Fruit fly (Drosophila melanogaster) whole organism, embryonic: ENCODE measurements around the gene CG17127.

ENCODE experiments used
- Abd-B ChIP-seq: fragments of 200-800 bp; sonication (Bioruptor generic); optimal IDR thresholded peaks from 2 replicates; lab custom pipeline; 2018; ENCODE audit warnings: missing biosample characterization, mild to moderate bottlenecking, missing genetic modification characterization, moderate library complexity
- CG10321 ChIP-seq: fragments of 200-800 bp; sonication (Bioruptor generic); IDR thresholded peaks from 2 replicates; pipeline ENCODE4 v1.3.6; 2022; ENCODE audit warnings: missing biosample characterization, missing genetic modification characterization
- CG10959 ChIP-seq: fragments of 200-800 bp; sonication (Bioruptor generic); IDR thresholded peaks from 2 replicates; pipeline ENCODE4 v1.3.6; 2022; ENCODE audit warnings: missing biosample characterization, missing genetic modification characterization
- CG12769 ChIP-seq: fragments of 200-800 bp; sonication (Bioruptor generic); optimal IDR thresholded peaks from 2 replicates; lab custom pipeline; 2019; ENCODE audit warnings: missing biosample characterization, mild to moderate bottlenecking, missing genetic modification characterization, moderate library complexity
- CG1602 ChIP-seq: fragments of 200-800 bp; sonication (Bioruptor generic); optimal IDR thresholded peaks from 3 replicates; lab custom pipeline; 2016; ENCODE audit warnings: missing biosample characterization, missing genetic modification characterization
- CG16779 ChIP-seq: fragments of 200-800 bp; sonication (Bioruptor generic); IDR thresholded peaks from 2 replicates; pipeline ENCODE4 v1.3.6; 2022; ENCODE audit warnings: missing biosample characterization, missing genetic modification characterization
- CG1792 ChIP-seq: fragments of 200-800 bp; sonication (Bioruptor generic); optimal IDR thresholded peaks from 2 replicates; lab custom pipeline; 2016; ENCODE audit warnings: missing biosample characterization, missing genetic modification characterization
- CG18619 ChIP-seq: fragments of 200-800 bp; sonication (Bioruptor generic); optimal IDR thresholded peaks from 3 replicates; lab custom pipeline; 2017; ENCODE audit warnings: missing biosample characterization, mild to moderate bottlenecking, missing genetic modification characterization
- CG2120 ChIP-seq: fragments of 200-800 bp; sonication (Bioruptor generic); optimal IDR thresholded peaks from 3 replicates; lab custom pipeline; 2016; ENCODE audit warnings: missing biosample characterization, missing genetic modification characterization
- CG2129 ChIP-seq: fragments of 200-800 bp; sonication (Bioruptor generic); IDR thresholded peaks from 2 replicates; pipeline ENCODE4 v1.3.6; 2022; ENCODE audit warnings: missing biosample characterization, missing genetic modification characterization; ENCODE audit not compliant: partially characterized antibody
- CG3065 ChIP-seq: fragments of 200-800 bp; sonication (Bioruptor generic); optimal IDR thresholded peaks from 2 replicates; lab custom pipeline; 2016; ENCODE audit warnings: missing biosample characterization, missing genetic modification characterization
- CG31388 ChIP-seq: fragments of 200-800 bp; sonication (Bioruptor generic); optimal IDR thresholded peaks from 2 replicates; lab custom pipeline; 2016; ENCODE audit warnings: missing biosample characterization, missing genetic modification characterization
- CG4424 ChIP-seq: fragments of 200-800 bp; sonication (Bioruptor generic); optimal IDR thresholded peaks from 3 replicates; lab custom pipeline; 2016; ENCODE audit warnings: missing biosample characterization, missing genetic modification characterization
- CG6813 ChIP-seq: fragments of 200-800 bp; sonication (Bioruptor generic); optimal IDR thresholded peaks from 2 replicates; lab custom pipeline; 2017; ENCODE audit warnings: missing biosample characterization, missing genetic modification characterization, mild to moderate bottlenecking, moderate library complexity, missing genetic modification reagents
- CG7556 ChIP-seq: fragments of 200-800 bp; sonication (Bioruptor generic); optimal IDR thresholded peaks from 2 replicates; lab custom pipeline; 2017; ENCODE audit warnings: missing biosample characterization, mild to moderate bottlenecking, missing genetic modification characterization
- CG9797 ChIP-seq: fragments of 200-800 bp; sonication (Bioruptor generic); optimal IDR thresholded peaks from 3 replicates; lab custom pipeline; 2018; ENCODE audit warnings: missing biosample characterization, mild to moderate bottlenecking, missing genetic modification characterization
- CrebB ChIP-seq: fragments of 200-800 bp; sonication (Bioruptor generic); optimal IDR thresholded peaks from 3 replicates; lab custom pipeline; 2018; ENCODE audit warnings: missing biosample characterization, mild to moderate bottlenecking, missing genetic modification characterization
- Dip2 ChIP-seq: fragments of 200-800 bp; sonication (Bioruptor generic); IDR thresholded peaks from 2 replicates; pipeline ENCODE4 v1.3.6; 2022; ENCODE audit warnings: missing biosample characterization, missing genetic modification characterization
- Drgx ChIP-seq: fragments of 200-800 bp; sonication (Bioruptor generic); IDR thresholded peaks from 2 replicates; pipeline ENCODE4 v1.3.6; 2022; ENCODE audit warnings: missing biosample characterization, missing genetic modification characterization
- E2f2 ChIP-seq: fragments of 200-800 bp; sonication (Bioruptor generic); IDR thresholded peaks from 2 replicates; pipeline ENCODE4 v1.3.6; 2022; ENCODE audit warnings: missing biosample characterization, missing genetic modification characterization
- Fer3 ChIP-seq: fragments of 200-800 bp; sonication (Bioruptor generic); optimal IDR thresholded peaks from 2 replicates; lab custom pipeline; 2018; ENCODE audit warnings: missing biosample characterization, mild to moderate bottlenecking, missing genetic modification characterization, moderate library complexity
- HHEX ChIP-seq: fragments of 200-800 bp; sonication (Bioruptor generic); optimal IDR thresholded peaks from 3 replicates; lab custom pipeline; 2017; ENCODE audit warnings: missing biosample characterization, mild to moderate bottlenecking, missing genetic modification characterization, missing genetic modification reagents
- HLH3B ChIP-seq: fragments of 200-800 bp; sonication (Bioruptor generic); IDR thresholded peaks from 2 replicates; pipeline ENCODE4 v1.3.6; 2022; ENCODE audit warnings: missing biosample characterization, missing genetic modification characterization
- Hmr ChIP-seq: fragments of 200-800 bp; sonication (Bioruptor generic); optimal IDR thresholded peaks from 3 replicates; lab custom pipeline; 2017; ENCODE audit warnings: mild to moderate bottlenecking, missing biosample characterization, missing genetic modification reagents, missing genetic modification characterization
- Hr51 ChIP-seq, 2 experiments: fragments of 200-800 bp; sonication (Bioruptor generic); optimal IDR thresholded peaks; 2 replicates in 1 of 2; 3 replicates in 1 of 2; lab custom pipeline; 2016 to 2018; ENCODE audit warnings: missing biosample characterization in 2 of 2, missing genetic modification characterization in 2 of 2, mild to moderate bottlenecking in 1 of 2, moderate library complexity in 1 of 2
- Jarid2 ChIP-seq: fragments of 200-800 bp; sonication (Bioruptor generic); optimal IDR thresholded peaks from 3 replicates; lab custom pipeline; 2017; ENCODE audit warnings: mild to moderate bottlenecking, missing biosample characterization, missing genetic modification reagents, missing genetic modification characterization
- Myb ChIP-seq: fragments of 200-800 bp; sonication (Bioruptor generic); optimal IDR thresholded peaks from 2 replicates; lab custom pipeline; 2016; ENCODE audit warnings: missing biosample characterization, missing genetic modification characterization
- NC2α ChIP-seq: fragments of 200-800 bp; sonication (Bioruptor generic); optimal IDR thresholded peaks from 2 replicates; lab custom pipeline; 2016; ENCODE audit warnings: missing biosample characterization, missing genetic modification characterization
- NfI ChIP-seq: fragments of 200-800 bp; sonication (Bioruptor generic); optimal IDR thresholded peaks from 3 replicates; lab custom pipeline; 2018; ENCODE audit warnings: missing biosample characterization, mild to moderate bottlenecking, missing genetic modification characterization, moderate library complexity
- PHDP ChIP-seq: fragments of 200-800 bp; sonication (Bioruptor generic); optimal IDR thresholded peaks from 3 replicates; lab custom pipeline; 2018; ENCODE audit warnings: missing biosample characterization, mild to moderate bottlenecking, missing genetic modification characterization, moderate library complexity
- Scr ChIP-seq: fragments of 200-800 bp; sonication (Bioruptor generic); IDR thresholded peaks from 2 replicates; pipeline ENCODE4 v1.3.6; 2022; ENCODE audit warnings: missing biosample characterization, missing genetic modification characterization; ENCODE audit not compliant: partially characterized antibody
- Side ChIP-seq: fragments of 200-800 bp; sonication (Bioruptor generic); optimal IDR thresholded peaks from 2 replicates; lab custom pipeline; 2016; ENCODE audit warnings: missing biosample characterization, missing genetic modification characterization
- Six4 ChIP-seq: fragments of 200-800 bp; sonication (Bioruptor generic); optimal IDR thresholded peaks from 2 replicates; lab custom pipeline; 2016; ENCODE audit warnings: missing biosample characterization, missing genetic modification characterization
- Xbp1 ChIP-seq: fragments of 200-800 bp; sonication (Bioruptor generic); optimal IDR thresholded peaks from 3 replicates; lab custom pipeline; 2016; ENCODE audit warnings: missing biosample characterization, mild to moderate bottlenecking, missing genetic modification characterization
- abd-A ChIP-seq: fragments of 200-800 bp; sonication (Bioruptor generic); optimal IDR thresholded peaks from 3 replicates; lab custom pipeline; 2019; ENCODE audit warnings: missing biosample characterization, mild to moderate bottlenecking, missing genetic modification characterization, moderate library complexity
- aop ChIP-seq: fragments of 200-800 bp; sonication (Bioruptor generic); IDR thresholded peaks from 2 replicates; pipeline ENCODE4 v1.3.6; 2022; ENCODE audit warnings: missing biosample characterization, missing genetic modification characterization
- btn ChIP-seq: fragments of 200-800 bp; sonication (Bioruptor generic); optimal IDR thresholded peaks from 2 replicates; lab custom pipeline; 2016; ENCODE audit warnings: missing biosample characterization, missing genetic modification characterization
- gro ChIP-seq: fragments of 200-800 bp; sonication (Bioruptor generic); optimal IDR thresholded peaks from 2 replicates; lab custom pipeline; 2016; ENCODE audit warnings: missing biosample characterization, missing genetic modification characterization
- hb ChIP-seq: fragments of 200-800 bp; sonication (Bioruptor generic); IDR thresholded peaks from 3 replicates; pipeline ENCODE4 v1.3.6; 2022; ENCODE audit warnings: missing biosample characterization, missing genetic modification characterization; ENCODE audit not compliant: partially characterized antibody
- her ChIP-seq: fragments of 200-800 bp; sonication (Bioruptor generic); optimal IDR thresholded peaks from 2 replicates; lab custom pipeline; 2016; ENCODE audit warnings: missing biosample characterization, missing genetic modification characterization
- pb ChIP-seq: fragments of 200-800 bp; sonication (Bioruptor generic); optimal IDR thresholded peaks from 3 replicates; lab custom pipeline; 2016; ENCODE audit warnings: missing biosample characterization, missing genetic modification characterization
- pita ChIP-seq: fragments of 200-800 bp; sonication (Bioruptor generic); optimal IDR thresholded peaks from 2 replicates; lab custom pipeline; 2017; ENCODE audit warnings: missing biosample characterization, mild to moderate bottlenecking, missing genetic modification characterization
- seq ChIP-seq: fragments of 200-800 bp; sonication (Bioruptor generic); IDR thresholded peaks from 2 replicates; pipeline ENCODE4 v1.3.6; 2022; ENCODE audit warnings: missing biosample characterization, missing genetic modification characterization
- shn ChIP-seq: fragments of 200-800 bp; sonication (Bioruptor generic); optimal IDR thresholded peaks from 3 replicates; lab custom pipeline; 2016; ENCODE audit warnings: missing biosample characterization, missing genetic modification characterization
- sr ChIP-seq: fragments of 200-800 bp; sonication (Bioruptor generic); IDR thresholded peaks from 3 replicates; pipeline ENCODE4 v1.3.6; 2022; ENCODE audit warnings: missing biosample characterization, missing genetic modification characterization
- stc ChIP-seq: fragments of 200-800 bp; sonication (Bioruptor generic); IDR thresholded peaks from 2 replicates; pipeline ENCODE4 v1.3.6; 2022; ENCODE audit warnings: missing biosample characterization, missing genetic modification characterization
- tio ChIP-seq: fragments of 200-800 bp; sonication (Bioruptor generic); optimal IDR thresholded peaks from 2 replicates; lab custom pipeline; 2017; ENCODE audit warnings: missing biosample characterization, missing genetic modification characterization, inconsistent platforms
- tx ChIP-seq: fragments of 200-800 bp; sonication (Bioruptor generic); optimal IDR thresholded peaks from 2 replicates; lab custom pipeline; 2016; ENCODE audit warnings: missing biosample characterization, missing genetic modification characterization
- zf30C ChIP-seq: fragments of 200-800 bp; sonication (Bioruptor generic); optimal IDR thresholded peaks from 3 replicates; lab custom pipeline; 2018; ENCODE audit warnings: missing biosample characterization, mild to moderate bottlenecking, missing genetic modification characterization

Gene CG17127

DNA sequence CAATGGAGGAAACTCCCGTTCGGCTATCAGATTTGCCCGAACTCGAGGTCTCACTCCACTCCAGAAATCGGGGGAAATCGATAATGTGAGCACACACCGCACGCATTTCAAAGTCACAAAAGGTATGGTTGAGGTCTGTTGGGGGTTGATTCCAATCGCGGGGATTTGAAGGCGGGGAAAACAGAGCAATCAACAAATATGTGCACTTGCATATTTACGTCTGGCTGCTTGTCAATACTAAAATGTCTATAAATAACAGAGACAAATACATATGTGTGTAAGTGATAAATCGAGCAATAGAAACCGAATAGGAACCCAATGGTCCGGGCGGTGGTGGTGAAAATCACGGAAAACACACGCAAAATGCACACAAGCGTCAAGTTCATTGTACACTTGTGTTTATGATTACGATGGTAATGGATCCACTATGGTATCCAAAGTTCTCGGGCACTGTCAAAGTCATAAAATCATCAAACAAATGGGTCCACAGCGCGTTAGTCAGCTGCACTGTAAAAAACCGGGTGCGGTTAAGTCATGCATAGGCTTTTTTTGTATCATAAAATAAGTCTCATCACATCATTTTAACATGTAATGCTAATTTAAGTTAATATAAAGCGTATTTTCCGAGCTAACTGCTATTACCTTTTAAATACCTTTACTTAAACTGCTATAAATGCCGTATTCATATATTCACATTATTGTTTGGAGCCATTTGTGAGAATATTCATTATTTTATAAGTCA, 18.6 kb upstream of the CG17127 start (continued):
- TF ChIP-seq hb (GFP tag; lab: Robert Waterston, UW) (no peak), Drgx (GFP tag; lab: Robert Waterston, UW) (peak; percentile 48), CG2129 (GFP tag; lab: Robert Waterston, UW) (no peak), HHEX (GFP tag; lab: Kevin White, UChicago) (peak; percentile 93), NfI (GFP tag; lab: Kevin White, UChicago) (peak; percentile 55), Jarid2 (GFP tag; lab: Kevin White, UChicago) (peak; percentile 76), Hmr (peak; percentile 82), tx (GFP tag; lab: Kevin White, UChicago) (peak; percentile 64), CrebB (tag; lab: Kevin White, UChicago) (peak; percentile 87), Abd-B (peak; percentile 60), Six4 (GFP tag; lab: Kevin White, UChicago) (peak; percentile 85), Xbp1 (GFP tag; lab: Kevin White, UChicago) (peak; percentile 32), her (GFP tag; lab: Kevin White, UChicago) (peak; percentile 74), CG1602 (GFP tag; lab: Kevin White, UChicago) (peak; percentile 88), CG12769 (peak; percentile 87), CG10959 (peak; percentile 78), Fer3 (tag; lab: Kevin White, UChicago) (peak; percentile 80), pb (GFP tag; lab: Kevin White, UChicago) (peak; percentile 72), CG4424 (peak; percentile 85), CG6813 (GFP tag; lab: Kevin White, UChicago) (peak; percentile 96), CG7556 (GFP tag; lab: Kevin White, UChicago) (peak; percentile 86), aop (GFP tag; lab: Robert Waterston, UW) (0 out of 2 replicates have a peak, but pooled peaks have one; percentile 40), sr (peak; percentile 90), Dip2 (GFP tag; lab: Robert Waterston, UW) (no peak), btn (peak; percentile 90), CG1792 (GFP tag; lab: Kevin White, UChicago) (peak; percentile 97), CG16779 (GFP tag; lab: Robert Waterston, UW) (no peak), Myb (peak; percentile 56), zf30C (no peak), CG2120 (GFP tag; lab: Kevin White, UChicago) (no peak), E2f2 (GFP tag; lab: Robert Waterston, UW) (peak; percentile 62; the same call in 1 of the 2 replicates), seq (GFP tag; lab: Robert Waterston, UW) (peak; percentile 90), CG10321 (GFP tag; lab: Robert Waterston, UW) (0 out of 2 replicates have a peak, but pooled peaks have one; percentile 57), HLH3B (GFP tag; lab: Robert Waterston, UW) (peak; percentile 81), CG9797 (peak; percentile 51), Scr (GFP tag; lab: Robert Waterston, UW) (no peak), Hr51 (GFP tag; optimal IDR thresholded peaks at IDR 0.05; lab: Kevin White, UChicago) (peak; percentile 48 to 81), CG18619 (GFP tag; lab: Kevin White, UChicago) (peak; percentile 88), stc (peak; percentile 78; the same call in 1 of the 2 replicates), Side (GFP tag; lab: Kevin White, UChicago) (peak; percentile 91), tio (GFP tag; lab: Kevin White, UChicago) (peak; percentile 79), abd-A (tag; lab: Kevin White, UChicago) (peak; percentile 62), gro (GFP tag; lab: Kevin White, UChicago) (no peak), CG31388 (GFP tag; lab: Kevin White, UChicago) (peak; percentile 37), PHDP (tag; lab: Kevin White, UChicago) (peak; percentile 83), NC2α (GFP tag; lab: Kevin White, UChicago) (peak; percentile 96), CG3065 (GFP tag; lab: Kevin White, UChicago) (peak; percentile 86), shn (GFP tag; lab: Kevin White, UChicago) (peak; percentile 89), pita (GFP tag; lab: Kevin White, UChicago) (no peak)
